Fruit fly (Drosophila melanogaster) whole organism, pupa: ENCODE measurements around the gene CG43373.
A peak's percentile ranks its signal among the peaks of the same experiment; 100 is the strongest.

Source experiments
- CG13204 ChIP-seq: fragments of 200-800 bp; sonication (Bioruptor generic); optimal IDR thresholded peaks from 2 replicates; lab custom pipeline; 2018; ENCODE audit warnings: missing biosample characterization, mild to moderate bottlenecking, missing genetic modification characterization, moderate library complexity
- CG14655 ChIP-seq: fragments of 200-800 bp; sonication (Bioruptor generic); optimal IDR thresholded peaks from 3 replicates; lab custom pipeline; 2017; ENCODE audit warnings: mild to moderate bottlenecking, missing biosample characterization, missing genetic modification reagents, missing genetic modification characterization
- CG17806 ChIP-seq: fragments of 200-800 bp; sonication (Bioruptor generic); optimal IDR thresholded peaks from 2 replicates; lab custom pipeline; 2018; ENCODE audit warnings: missing biosample characterization, mild to moderate bottlenecking, missing genetic modification characterization, moderate library complexity
- CG4496 ChIP-seq: fragments of 200-800 bp; sonication (Bioruptor generic); IDR thresholded peaks from 3 replicates; pipeline ENCODE4 v1.3.6; 2022; ENCODE audit warnings: missing biosample characterization, missing genetic modification characterization
- CG8159 ChIP-seq: fragments of 200-800 bp; sonication (Bioruptor generic); optimal IDR thresholded peaks from 3 replicates; lab custom pipeline; 2018; ENCODE audit warnings: missing biosample characterization, mild to moderate bottlenecking, missing genetic modification characterization, moderate library complexity
- CG9948 ChIP-seq: fragments of 200-800 bp; sonication (Bioruptor generic); optimal IDR thresholded peaks from 2 replicates; lab custom pipeline; 2018; ENCODE audit warnings: missing biosample characterization, mild to moderate bottlenecking, missing genetic modification characterization, moderate library complexity
- Ets98B ChIP-seq: fragments of 200-800 bp; sonication (Bioruptor generic); IDR thresholded peaks from 2 replicates; pipeline ENCODE4 v1.3.6; 2022; ENCODE audit warnings: missing biosample characterization, missing genetic modification characterization
- rn ChIP-seq: fragments of 200-800 bp; sonication (Bioruptor generic); IDR thresholded peaks from 2 replicates; pipeline ENCODE4 v1.3.6; 2022; ENCODE audit warnings: missing biosample characterization, missing genetic modification characterization

- no peak for TF ChIP-seq Ets98B (GFP tag; lab: Robert Waterston, UW)
- no peak for TF ChIP-seq CG8159 (tag; lab: Kevin White, UChicago)
- peak; percentile 30 for TF ChIP-seq CG14655 (GFP tag; lab: Kevin White, UChicago)
- TF ChIP-seq CG13204 (GFP tag; lab: Kevin White, UChicago): no peak
- no peak for TF ChIP-seq CG4496 (GFP tag; lab: Robert Waterston, UW)
- no peak for TF ChIP-seq CG9948 (tag; lab: Kevin White, UChicago)
- TF ChIP-seq CG17806 (tag; lab: Kevin White, UChicago): no peak
- TF ChIP-seq rn (GFP tag; lab: Robert Waterston, UW): no peak
Observed at dm6 chr3L:16487812-16488211, 55.4 kb downstream of the CG43373 start.
